Fruit fly (Drosophila melanogaster) whole organism, adult: Measurements from ENCODE around the gene ck.

ENCODE experiments used
- CG11617 ChIP-seq: fragments of 200-800 bp; sonication (Bioruptor generic); optimal IDR thresholded peaks from 2 replicates; lab custom pipeline; 2017; ENCODE audit warnings: mild to moderate bottlenecking, missing biosample characterization, missing genetic modification reagents, missing genetic modification characterization
- CG12768 ChIP-seq: fragments of 200-800 bp; sonication (Bioruptor generic); optimal IDR thresholded peaks from 2 replicates; lab custom pipeline; 2017; ENCODE audit warnings: missing biosample characterization, missing genetic modification characterization, mild to moderate bottlenecking, moderate library complexity, missing genetic modification reagents
- CG14711 ChIP-seq: fragments of 200-800 bp; sonication (Bioruptor generic); optimal IDR thresholded peaks from 2 replicates; lab custom pipeline; 2018; ENCODE audit warnings: missing biosample characterization, mild to moderate bottlenecking, missing genetic modification characterization, moderate library complexity
- CG1620 ChIP-seq: fragments of 200-800 bp; sonication (Bioruptor generic); optimal IDR thresholded peaks from 2 replicates; lab custom pipeline; 2016; ENCODE audit warnings: missing biosample characterization, missing genetic modification characterization
- CG33017 ChIP-seq: fragments of 200-800 bp; sonication (Bioruptor generic); optimal IDR thresholded peaks from 2 replicates; lab custom pipeline; 2018; ENCODE audit warnings: missing biosample characterization, mild to moderate bottlenecking, missing genetic modification characterization, moderate library complexity
- CG5204 ChIP-seq: fragments of 200-800 bp; sonication (Bioruptor generic); optimal IDR thresholded peaks from 2 replicates; lab custom pipeline; 2016; ENCODE audit warnings: missing biosample characterization, missing genetic modification characterization
- CG7045 ChIP-seq: fragments of 200-800 bp; sonication (Bioruptor generic); optimal IDR thresholded peaks from 2 replicates; lab custom pipeline; 2017; ENCODE audit warnings: missing biosample characterization, mild to moderate bottlenecking, missing genetic modification characterization
- CG7101 ChIP-seq: fragments of 200-800 bp; sonication (Bioruptor generic); optimal IDR thresholded peaks from 2 replicates; lab custom pipeline; 2018; ENCODE audit warnings: missing biosample characterization, mild to moderate bottlenecking, missing genetic modification characterization, moderate library complexity
- Clk ChIP-seq: fragments of 200-800 bp; sonication (Bioruptor generic); optimal IDR thresholded peaks from 2 replicates; lab custom pipeline; 2017; ENCODE audit warnings: missing biosample characterization, missing genetic modification characterization
- Crg-1 ChIP-seq: fragments of 200-800 bp; sonication (Bioruptor generic); optimal IDR thresholded peaks from 2 replicates; lab custom pipeline; 2016; ENCODE audit warnings: missing biosample characterization, missing genetic modification characterization
- Hr96 ChIP-seq: fragments of 200-800 bp; sonication (Bioruptor generic); optimal IDR thresholded peaks from 2 replicates; lab custom pipeline; 2016; ENCODE audit warnings: missing biosample characterization, missing genetic modification characterization
- Mnt ChIP-seq: fragments of 200-800 bp; sonication (Bioruptor generic); optimal IDR thresholded peaks from 2 replicates; lab custom pipeline; 2016; ENCODE audit warnings: missing biosample characterization, mild to moderate bottlenecking, missing genetic modification characterization
- bab1 ChIP-seq: fragments of 200-800 bp; sonication (Bioruptor generic); optimal IDR thresholded peaks from 3 replicates; lab custom pipeline; 2019; ENCODE audit warnings: missing biosample characterization, mild to moderate bottlenecking, missing genetic modification characterization, moderate library complexity
- cic ChIP-seq: fragments of 200-800 bp; sonication (Bioruptor generic); optimal IDR thresholded peaks from 2 replicates; lab custom pipeline; 2017; ENCODE audit warnings: missing biosample characterization, mild to moderate bottlenecking, missing genetic modification characterization, moderate library complexity
- cnc ChIP-seq, 2 experiments: fragments of >200 bp; optimal IDR thresholded peaks; 2 replicates each; lab custom pipeline; 2017
- kay ChIP-seq: fragments of 200-800 bp; sonication (Bioruptor generic); peaks from one replicate; lab custom pipeline; 2016; ENCODE audit warnings: missing biosample characterization, missing genetic modification characterization, borderline replicate concordance
- ovo ChIP-seq: fragments of 200-800 bp; sonication (Bioruptor generic); optimal IDR thresholded peaks from 2 replicates; lab custom pipeline; 2016; ENCODE audit warnings: missing biosample characterization, missing genetic modification characterization
- pad ChIP-seq: fragments of 200-800 bp; sonication (Bioruptor generic); optimal IDR thresholded peaks from 3 replicates; lab custom pipeline; 2017; ENCODE audit warnings: missing biosample characterization, missing genetic modification characterization, mild to moderate bottlenecking, moderate library complexity, missing genetic modification reagents
- tj ChIP-seq: fragments of 200-800 bp; sonication (Bioruptor generic); optimal IDR thresholded peaks from 3 replicates; lab custom pipeline; 2017; ENCODE audit warnings: missing biosample characterization, mild to moderate bottlenecking, missing genetic modification characterization, moderate library complexity
- toe ChIP-seq: fragments of 200-800 bp; sonication (Bioruptor generic); optimal IDR thresholded peaks from 2 replicates; lab custom pipeline; 2016; ENCODE audit warnings: missing biosample characterization, missing genetic modification characterization

The ck gene

DNA sequence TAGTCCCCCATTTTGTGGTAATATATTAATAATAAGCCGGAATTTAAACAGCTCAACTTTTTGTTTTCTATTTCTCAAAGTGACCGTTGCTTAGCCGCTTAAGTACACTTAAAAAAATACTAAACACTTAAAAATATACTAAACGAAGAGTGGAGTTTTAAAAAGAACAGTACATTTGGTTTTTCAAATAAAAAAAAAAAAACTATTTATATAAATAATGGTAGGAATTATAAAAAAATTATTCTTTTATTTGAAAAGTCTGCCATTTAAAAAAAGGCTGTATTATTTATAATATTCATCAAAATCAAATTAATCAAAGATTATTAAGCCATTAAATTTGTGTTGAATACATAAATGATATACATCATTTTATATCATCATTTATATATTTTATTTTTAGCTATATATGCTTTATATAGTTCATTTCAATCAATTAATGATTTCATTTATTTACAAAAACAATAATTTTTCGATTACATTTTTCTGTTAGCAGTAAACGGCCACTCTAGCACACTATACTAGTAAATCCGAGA is 50.3 kb downstream of the ck start, which contains the start of the genes Ankrd49 and NC2beta:
TSS of gene Ankrd49 (minus strand) at position 101 of the 533 bp plus-strand sequence.
TSS of gene NC2beta (plus strand) at position 483 of the 533 bp plus-strand sequence.
- TF ChIP-seq toe (GFP tag; lab: Kevin White, UChicago) = no peak
- no peak for TF ChIP-seq cnc (optimal IDR thresholded peaks at IDR 0.05; lab: Kevin White, UChicago)
- no peak for TF ChIP-seq Hr96 (GFP tag; lab: Kevin White, UChicago)
- no peak for TF ChIP-seq CG11617
- TF ChIP-seq bab1 (GFP tag; lab: Kevin White, UChicago) = no peak
- no peak for TF ChIP-seq pad (GFP tag; lab: Kevin White, UChicago)
- TF ChIP-seq CG7045 = no peak
- TF ChIP-seq CG14711 (tag; lab: Kevin White, UChicago) = no peak
- no peak for TF ChIP-seq CG33017 (tag; lab: Kevin White, UChicago)
- TF ChIP-seq Mnt = no peak
- TF ChIP-seq CG12768 (GFP tag; lab: Kevin White, UChicago) = no peak
- no peak for TF ChIP-seq Crg-1 (GFP tag; lab: Kevin White, UChicago)

dm6 chr2L:15005505-15005904 is 52.2 kb downstream of the ck start, which contains the start of gene DCTN5-p25:
Gene DCTN5-p25, plus strand, starts transcription at chr2L:15005733.
- TF ChIP-seq bab1 (GFP tag; lab: Kevin White, UChicago) (peak; percentile 14), toe (GFP tag; lab: Kevin White, UChicago) (no peak), CG11617 (no peak), CG7101 (tag; lab: Kevin White, UChicago) (no peak)

DNA sequence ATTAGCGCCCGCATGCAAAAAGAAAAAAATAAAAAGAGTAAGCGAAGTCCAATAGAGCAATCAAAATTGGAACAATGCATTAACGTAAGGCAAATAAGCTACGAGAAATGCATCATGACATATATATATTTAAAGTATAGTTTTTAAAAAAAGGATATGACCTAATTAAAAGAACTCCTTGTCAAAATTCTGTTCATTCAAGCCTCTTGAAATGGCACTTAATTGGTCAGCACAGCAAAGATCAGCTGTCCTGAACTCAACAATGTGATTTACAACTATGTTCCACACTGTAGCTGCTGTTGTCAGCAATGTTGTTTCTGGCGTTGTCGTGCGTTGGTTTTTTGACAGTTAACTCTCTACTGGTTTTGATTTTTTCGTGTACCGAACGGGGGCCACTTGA is 55.8 kb downstream of the ck start:
- TF ChIP-seq cnc (optimal IDR thresholded peaks at IDR 0.05; lab: Kevin White, UChicago) = no peak
- no peak for TF ChIP-seq Hr96 (GFP tag; lab: Kevin White, UChicago)
- TF ChIP-seq CG5204 = no peak
- no peak for TF ChIP-seq tj (GFP tag; lab: Kevin White, UChicago)
- TF ChIP-seq CG12768 (GFP tag; lab: Kevin White, UChicago) = no peak
- no peak for TF ChIP-seq Clk
- TF ChIP-seq kay (GFP tag; lab: Kevin White, UChicago) = no peak
- TF ChIP-seq CG11617 = no peak
- no peak for TF ChIP-seq CG7045
- no peak for TF ChIP-seq toe (GFP tag; lab: Kevin White, UChicago)
- TF ChIP-seq Mnt = no peak
- no peak for TF ChIP-seq ovo (GFP tag; lab: Kevin White, UChicago)
- no peak for TF ChIP-seq cic (GFP tag; lab: Kevin White, UChicago)
- TF ChIP-seq bab1 (GFP tag; lab: Kevin White, UChicago) = no peak
- TF ChIP-seq CG14711 (tag; lab: Kevin White, UChicago) = no peak

DNA sequence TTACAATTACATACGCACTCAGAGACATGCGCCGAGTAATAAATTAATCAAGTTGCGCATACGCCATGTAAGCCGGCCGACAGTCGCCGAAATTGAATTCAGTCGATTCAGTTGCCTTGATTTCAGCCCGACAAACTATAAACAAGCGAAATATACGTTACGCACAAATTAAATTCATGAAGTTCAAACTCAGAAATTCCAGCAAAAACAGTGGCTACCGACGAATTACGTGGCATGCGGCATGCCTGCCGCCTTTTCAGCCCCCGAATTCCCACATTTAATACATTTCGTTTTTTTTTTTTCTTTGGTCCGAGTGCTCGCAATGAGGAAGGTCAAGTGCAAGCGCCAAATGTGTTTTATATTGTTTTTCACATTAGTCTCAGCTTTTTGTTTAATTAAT is 57.3 kb downstream of the ck start:
- TF ChIP-seq kay (GFP tag; lab: Kevin White, UChicago) (no peak), CG33017 (tag; lab: Kevin White, UChicago) (no peak), CG7101 (tag; lab: Kevin White, UChicago) (no peak), CG5204 (no peak), CG7045 (no peak), pad (GFP tag; lab: Kevin White, UChicago) (no peak), CG12768 (GFP tag; lab: Kevin White, UChicago) (no peak), cic (GFP tag; lab: Kevin White, UChicago) (no peak), tj (GFP tag; lab: Kevin White, UChicago) (no peak), CG14711 (tag; lab: Kevin White, UChicago) (no peak), cnc (optimal IDR thresholded peaks at IDR 0.05; lab: Kevin White, UChicago) (no peak), Mnt (no peak), toe (GFP tag; lab: Kevin White, UChicago) (no peak), Clk (no peak), CG11617 (no peak), Hr96 (GFP tag; lab: Kevin White, UChicago) (no peak)

- TF ChIP-seq tj (GFP tag; lab: Kevin White, UChicago) (no peak), Clk (no peak)
These were observed 60.3 kb downstream of the ck start, which contains the start of gene mol for dm6 chr2L:14997370-14997769. Gene mol, minus strand, starts transcription at chr2L:14997559.

DNA sequence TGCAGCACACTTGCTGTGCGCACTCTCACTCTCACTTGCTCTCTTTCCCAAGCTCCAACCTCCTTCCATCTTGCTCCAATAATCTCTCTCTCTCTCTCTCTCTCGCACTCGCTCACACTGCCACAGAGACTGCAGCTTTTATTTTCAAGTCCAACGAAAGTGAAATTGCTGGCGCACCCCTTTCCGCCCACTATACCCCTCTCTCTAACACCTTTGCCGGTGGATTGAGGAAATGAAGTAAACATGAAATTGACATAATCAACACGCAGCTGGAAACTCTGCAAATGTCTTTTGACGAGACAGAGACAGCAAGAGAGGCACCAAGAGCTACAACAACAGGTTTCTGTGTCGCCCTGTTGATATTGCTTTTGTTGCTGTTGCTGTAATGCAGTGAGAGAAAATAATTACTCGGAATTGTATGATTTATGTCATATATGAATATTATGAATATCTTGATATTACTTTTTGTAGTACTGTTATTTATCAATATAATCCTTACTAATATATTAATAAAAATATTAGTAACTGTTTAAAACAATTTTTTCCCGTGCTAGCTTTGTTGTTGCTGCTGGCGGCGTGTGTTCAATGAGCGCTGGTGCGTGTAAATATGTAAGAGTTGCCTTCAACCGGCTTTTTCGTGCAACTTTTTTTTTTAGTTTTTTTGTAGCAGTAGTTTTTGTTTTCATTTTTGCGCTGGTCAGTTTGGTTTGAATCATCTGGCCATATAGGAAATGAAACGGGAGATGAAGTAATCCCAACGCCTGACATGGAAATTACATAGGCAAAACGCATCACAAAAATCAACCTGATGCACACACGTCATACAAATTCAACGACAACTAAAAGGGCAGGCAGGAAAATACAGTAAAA is 61.8 kb downstream of the ck start:
- TF ChIP-seq kay (GFP tag; lab: Kevin White, UChicago) = no peak
- no peak for TF ChIP-seq CG12768 (GFP tag; lab: Kevin White, UChicago)
- no peak for TF ChIP-seq CG33017 (tag; lab: Kevin White, UChicago)
- TF ChIP-seq Clk = no peak
- TF ChIP-seq toe (GFP tag; lab: Kevin White, UChicago) = no peak
- no peak for TF ChIP-seq Crg-1 (GFP tag; lab: Kevin White, UChicago)
- TF ChIP-seq CG5204 = no peak
- TF ChIP-seq cnc (optimal IDR thresholded peaks at IDR 0.05; lab: Kevin White, UChicago) = no peak
- TF ChIP-seq ovo (GFP tag; lab: Kevin White, UChicago) = no peak
- no peak for TF ChIP-seq CG11617
- peak; percentile 50 for TF ChIP-seq bab1 (GFP tag; lab: Kevin White, UChicago)
- peak; percentile 51 for TF ChIP-seq CG14711 (tag; lab: Kevin White, UChicago)
- TF ChIP-seq cic (GFP tag; lab: Kevin White, UChicago) = no peak
- TF ChIP-seq CG7101 (tag; lab: Kevin White, UChicago) = peak; percentile 22
- no peak for TF ChIP-seq Hr96 (GFP tag; lab: Kevin White, UChicago)
- peak; percentile 48 for TF ChIP-seq pad (GFP tag; lab: Kevin White, UChicago)
- TF ChIP-seq Mnt = no peak
- TF ChIP-seq tj (GFP tag; lab: Kevin White, UChicago) = no peak
- no peak for TF ChIP-seq CG1620
- peak; percentile 19 for TF ChIP-seq CG7045
